Comparison of ENCODE assay signal across 3 fruit fly cellular contexts in genomic region chr3R:14410396-14410795, dm6.
TF ChIP-seq lines count a peak whose summit lies in the region.

No protein-coding gene starts in this region.

TF ChIP-seq in whole organism, prepupa, 60 proteins besides CTCF, POLR2A, EP300 and RAD21 (continues in another document):
- TF ChIP-seq Eip75B (GFP tag; optimal IDR thresholded peaks at IDR 0.05; lab: Kevin White, UChicago) (no peak), topi (GFP tag; optimal IDR thresholded peaks at IDR 0.05; lab: Kevin White, UChicago) (no peak), eg (GFP tag; IDR thresholded peaks at IDR 0.05; lab: Robert Waterston, UW) (no peak), CG11294 (GFP tag; IDR thresholded peaks at IDR 0.05; lab: Robert Waterston, UW) (no peak), CG1621 (tag; optimal IDR thresholded peaks at IDR 0.05; lab: Kevin White, UChicago) (no peak), CG11762 (GFP tag; optimal IDR thresholded peaks at IDR 0.05; lab: Kevin White, UChicago; ENCODE audit: insufficient read depth) (no peak), dac (GFP tag; optimal IDR thresholded peaks at IDR 0.05; lab: Kevin White, UChicago) (no peak), Smox (GFP tag; optimal IDR thresholded peaks at IDR 0.05; lab: Kevin White, UChicago) (no peak), Gug (GFP tag; IDR thresholded peaks at IDR 0.05; lab: Robert Waterston, UW) (no peak), spab (GFP tag; optimal IDR thresholded peaks at IDR 0.05; lab: Kevin White, UChicago) (peak; percentile 38), pdm3 (GFP tag; optimal IDR thresholded peaks at IDR 0.05; lab: Kevin White, UChicago) (peak; percentile 16), CG3919 (GFP tag; optimal IDR thresholded peaks at IDR 0.05; lab: Kevin White, UChicago) (peak; percentile 33), Ets96B (tag; optimal IDR thresholded peaks at IDR 0.05; lab: Kevin White, UChicago) (peak; percentile 62), CG6808 (GFP tag; optimal IDR thresholded peaks at IDR 0.05; lab: Kevin White, UChicago) (peak; percentile 3), fd85E (GFP tag; optimal IDR thresholded peaks at IDR 0.05; lab: Kevin White, UChicago) (no peak), CG32006 (GFP tag; optimal IDR thresholded peaks at IDR 0.05; lab: Kevin White, UChicago) (no peak), Lpt (GFP tag; optimal IDR thresholded peaks at IDR 0.05; lab: Kevin White, UChicago) (no peak), CG8119 (GFP tag; IDR thresholded peaks at IDR 0.05; lab: Robert Waterston, UW) (no peak), CG10669 (GFP tag; optimal IDR thresholded peaks at IDR 0.05; lab: Kevin White, UChicago) (peak; percentile 32), net (GFP tag; optimal IDR thresholded peaks at IDR 0.05; lab: Kevin White, UChicago) (peak; percentile 2), CG6163 (GFP tag; IDR thresholded peaks at IDR 0.05; lab: Robert Waterston, UW) (peak; percentile 61; the same call in 2 of the 3 replicates), Hr39 (GFP tag; optimal IDR thresholded peaks at IDR 0.05; lab: Kevin White, UChicago) (no peak), OdsH (GFP tag; optimal IDR thresholded peaks at IDR 0.05; lab: Kevin White, UChicago) (peak; percentile 29), Met (GFP tag; optimal IDR thresholded peaks at IDR 0.05; lab: Kevin White, UChicago) (no peak), dsx (GFP tag; optimal IDR thresholded peaks at IDR 0.05; lab: Kevin White, UChicago; ENCODE audit: poor library complexity, severe bottlenecking) (peak; percentile 44), CG8319 (GFP tag; optimal IDR thresholded peaks at IDR 0.05; lab: Kevin White, UChicago) (no peak), CG8632 (GFP tag; optimal IDR thresholded peaks at IDR 0.05; lab: Kevin White, UChicago) (peak; percentile 33), lz (GFP tag; optimal IDR thresholded peaks at IDR 0.05; lab: Kevin White, UChicago) (no peak), Sox15 (GFP tag; optimal IDR thresholded peaks at IDR 0.05; lab: Kevin White, UChicago) (no peak), CG3032 (tag; optimal IDR thresholded peaks at IDR 0.05; lab: Kevin White, UChicago) (peak; percentile 41), CG34406 (GFP tag; optimal IDR thresholded peaks at IDR 0.05; lab: Kevin White, UChicago) (peak; percentile 12)

TF ChIP-seq in whole organism, pupa, 21 proteins besides CTCF, POLR2A, EP300 and RAD21:
- TF ChIP-seq Pif1A (GFP tag; optimal IDR thresholded peaks at IDR 0.05; lab: Kevin White, UChicago) (no peak), EcR (GFP tag; optimal IDR thresholded peaks at IDR 0.05; lab: Kevin White, UChicago) (peak; percentile 36), CG15710 (tag; optimal IDR thresholded peaks at IDR 0.05; lab: Kevin White, UChicago) (peak; percentile 62), CG17806 (tag; optimal IDR thresholded peaks at IDR 0.05; lab: Kevin White, UChicago) (peak; percentile 52), CG8301 (tag; optimal IDR thresholded peaks at IDR 0.05; lab: Kevin White, UChicago) (no peak), CG34367 (tag; optimal IDR thresholded peaks at IDR 0.05; lab: Kevin White, UChicago) (peak; percentile 39), CG4496 (GFP tag; IDR thresholded peaks at IDR 0.05; lab: Robert Waterston, UW) (no peak), CG9948 (tag; optimal IDR thresholded peaks at IDR 0.05; lab: Kevin White, UChicago) (peak; percentile 51), Pif1B (GFP tag; optimal IDR thresholded peaks at IDR 0.05; lab: Kevin White, UChicago) (peak; percentile 11), D1 (tag; optimal IDR thresholded peaks at IDR 0.05; lab: Kevin White, UChicago) (no peak), CG8159 (tag; optimal IDR thresholded peaks at IDR 0.05; lab: Kevin White, UChicago) (peak; percentile 59)

TF ChIP-seq in whole organism, wandering third instar larva, 38 proteins besides CTCF, POLR2A, EP300 and RAD21:
- TF ChIP-seq Myc (optimal IDR thresholded peaks at IDR 0.05; lab: Kevin White, UChicago) (no peak), Mio (GFP tag; optimal IDR thresholded peaks at IDR 0.05; lab: Kevin White, UChicago) (no peak), ey (GFP tag; optimal IDR thresholded peaks at IDR 0.05; lab: Kevin White, UChicago) (no peak), foxo (GFP tag; optimal IDR thresholded peaks at IDR 0.05; lab: Kevin White, UChicago) (peak in 1 of 2 experiments; percentile 1), psq (GFP tag; optimal IDR thresholded peaks at IDR 0.05; lab: Kevin White, UChicago) (no peak), OdsH (GFP tag; optimal IDR thresholded peaks at IDR 0.05; lab: Kevin White, UChicago) (no peak), tai (GFP tag; optimal IDR thresholded peaks at IDR 0.05; lab: Kevin White, UChicago) (no peak), rgr (GFP tag; optimal IDR thresholded peaks at IDR 0.05; lab: Kevin White, UChicago) (peak; percentile 3)

Comparison
In these comparisons a context has a peak if more than half of its experiments do, and no peak if none do; other contexts are left out.
1. Of the 1 proteins assayed by ChIP-seq in both whole organism, prepupa and whole organism, wandering third instar larva: peak only in whole organism, prepupa: OdsH; only in whole organism, wandering third instar larva: none; in both: none; in neither: 0.